Fruit fly (Drosophila melanogaster) Kc167 (cell line): Measurements from ENCODE around the gene mTerf3.

ENCODE experiments used
- Myc ChIP-seq: fragments of >200 bp; optimal IDR thresholded peaks from 2 replicates; lab custom pipeline; 2017; ENCODE audit warnings: missing external identifiers
- Sin3A ChIP-seq: fragments of >200 bp; optimal IDR thresholded peaks from 2 replicates; lab custom pipeline; 2018; ENCODE audit warnings: missing external identifiers
- h ChIP-seq: fragments of >200 bp; optimal IDR thresholded peaks from 3 replicates; lab custom pipeline; 2018; ENCODE audit warnings: missing external identifiers
- insv ChIP-seq: fragments of >200 bp; optimal IDR thresholded peaks from 3 replicates; lab custom pipeline; 2018; ENCODE audit warnings: missing external identifiers
- psq ChIP-seq: fragments of >200 bp; optimal IDR thresholded peaks from 2 replicates; lab custom pipeline; 2017; ENCODE audit warnings: missing external identifiers
- ttk ChIP-seq: sonication (Bioruptor generic); optimal IDR thresholded peaks from 2 replicates; lab custom pipeline; 2017; ENCODE audit warnings: missing external identifiers

Gene mTerf3

DNA sequence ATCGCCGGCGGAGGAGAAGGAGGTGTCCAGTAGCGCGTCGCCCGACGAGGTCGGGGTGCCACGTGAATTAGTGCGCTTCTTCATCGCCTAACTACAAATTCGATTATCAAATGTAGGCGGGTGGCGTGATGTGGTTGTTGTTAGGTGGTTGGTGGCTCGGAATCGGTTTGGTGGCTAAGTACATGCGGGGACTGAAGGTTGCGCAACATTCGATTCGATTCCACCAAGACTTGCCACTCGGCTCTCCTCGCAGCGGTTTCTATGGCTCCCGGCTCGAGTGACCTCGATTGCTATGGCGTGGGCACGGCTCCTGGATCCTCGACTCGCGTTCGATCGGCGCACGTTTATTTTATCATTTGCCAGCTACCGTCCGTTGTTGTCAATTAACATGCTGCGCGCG, 5.2 kb upstream of the mTerf3 start:
- TF ChIP-seq h = no peak
- TF ChIP-seq insv (lab: Kevin White, UChicago) = no peak
- TF ChIP-seq psq (lab: Kevin White, UChicago) = no peak
- no peak for TF ChIP-seq ttk (lab: Kevin White, UChicago)
- no peak for TF ChIP-seq Myc (lab: Kevin White, UChicago)
- no peak for TF ChIP-seq Sin3A (lab: Kevin White, UChicago)

DNA sequence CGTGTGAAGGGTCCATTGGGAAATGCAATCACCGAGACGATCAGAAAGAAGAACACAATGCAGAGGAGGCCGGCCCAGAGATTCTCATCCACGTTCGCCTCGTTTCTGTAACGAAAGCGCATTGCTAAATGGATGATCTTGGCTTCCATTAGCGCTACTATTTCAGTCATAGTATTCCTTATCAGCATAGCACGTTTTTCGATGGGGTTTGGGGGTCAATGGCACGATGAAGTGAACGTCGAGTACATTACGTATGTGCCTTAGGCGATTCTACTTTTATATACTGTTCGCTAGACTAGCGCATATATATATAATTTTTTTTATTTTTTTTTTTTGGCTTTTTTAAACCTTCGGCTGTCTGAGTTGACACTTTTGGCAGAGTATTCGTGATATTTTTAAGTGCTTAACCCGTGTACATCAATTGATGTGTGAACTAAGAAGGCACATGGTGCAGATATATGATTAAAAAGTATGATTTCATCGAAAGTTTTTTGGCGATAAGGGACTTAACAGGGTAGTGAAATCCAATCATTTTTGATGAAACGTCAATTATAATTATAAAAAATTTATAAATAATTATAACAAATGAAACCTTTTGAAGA, 3.9 kb upstream of the mTerf3 start:
- TF ChIP-seq insv (lab: Kevin White, UChicago) (no peak), psq (lab: Kevin White, UChicago) (no peak), h (no peak), Myc (lab: Kevin White, UChicago) (no peak), ttk (lab: Kevin White, UChicago) (no peak), Sin3A (lab: Kevin White, UChicago) (no peak)

DNA sequence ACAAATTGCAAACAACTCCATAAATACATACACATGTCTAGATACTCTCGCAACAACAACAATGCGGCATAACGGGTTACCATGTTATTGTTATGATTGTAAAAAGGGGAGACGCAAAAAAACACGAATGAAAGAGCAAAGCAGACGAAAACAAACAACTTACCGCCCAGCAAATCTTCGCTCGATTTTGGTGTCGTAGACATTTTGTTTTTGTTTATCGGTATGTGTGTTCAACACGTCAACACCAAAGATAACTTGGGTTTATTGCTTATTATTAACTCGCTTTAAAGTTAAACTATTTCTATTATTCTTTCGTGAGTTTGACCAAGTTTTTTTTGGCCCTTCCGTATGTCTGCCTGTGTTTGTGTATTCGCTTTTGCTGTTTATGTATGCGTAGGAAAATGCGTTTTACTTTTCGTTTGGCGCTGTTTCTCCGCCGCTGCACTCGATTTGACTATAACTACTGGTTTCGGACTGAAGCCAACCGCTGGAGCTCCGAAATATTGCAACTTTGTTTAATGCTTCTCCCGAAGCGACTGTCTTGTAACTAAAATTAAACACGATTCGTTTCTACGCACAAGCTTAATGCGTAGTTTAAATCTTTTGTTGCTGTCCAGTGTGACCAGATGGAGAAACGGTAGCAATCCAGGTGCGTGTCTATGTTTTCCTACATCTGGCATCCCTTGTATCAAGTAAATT, 1.6 kb downstream of the mTerf3 start, which contains the start of gene BNIP3:
Gene BNIP3, minus strand, starts transcription at position 589 of the 699 bp plus-strand sequence.
- TF ChIP-seq psq (lab: Kevin White, UChicago) = no peak
- no peak for TF ChIP-seq ttk (lab: Kevin White, UChicago)
- no peak for TF ChIP-seq Myc (lab: Kevin White, UChicago)
- no peak for TF ChIP-seq h
- no peak for TF ChIP-seq Sin3A (lab: Kevin White, UChicago)
- no peak for TF ChIP-seq insv (lab: Kevin White, UChicago)

DNA sequence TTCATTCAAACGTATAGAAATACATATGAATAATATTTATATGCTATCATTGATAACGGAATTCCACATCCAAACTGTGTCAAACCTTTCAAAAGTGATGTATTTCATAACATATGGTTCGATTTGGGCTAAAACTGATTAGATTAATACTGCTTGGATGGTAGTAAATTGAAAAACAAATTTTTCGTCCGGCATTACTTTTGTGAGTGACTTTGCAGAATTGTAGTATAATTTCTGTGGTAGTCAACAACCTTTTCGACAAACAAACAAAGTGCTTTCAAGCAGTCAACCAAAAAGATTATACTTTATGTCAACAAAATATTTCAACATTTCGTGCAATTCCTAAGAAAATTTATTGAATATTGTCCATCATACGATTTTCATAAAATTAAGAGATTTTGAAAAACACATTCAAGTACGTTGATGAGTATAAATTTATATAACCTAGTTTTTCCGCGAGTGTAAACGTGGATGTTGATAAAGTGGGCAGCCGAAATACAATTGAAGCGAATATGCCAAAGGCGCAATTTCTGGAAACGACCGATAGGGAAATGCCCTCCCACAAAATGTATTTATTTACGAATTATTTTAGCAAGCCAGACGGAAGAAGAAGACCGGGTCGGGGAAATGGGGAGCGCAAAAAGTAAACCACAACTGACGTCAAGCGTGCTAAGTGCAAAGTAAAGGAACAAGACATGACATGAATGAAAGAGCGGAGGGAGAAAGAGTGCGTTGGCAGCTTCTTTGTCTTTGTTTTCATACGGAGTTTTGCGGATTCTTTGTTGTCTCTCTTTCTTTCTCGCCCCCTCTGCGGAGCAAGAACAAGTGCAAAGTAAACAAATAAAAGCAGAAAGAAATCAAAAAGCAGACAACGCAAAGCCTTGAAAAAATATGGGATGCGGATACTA, 2.4 kb downstream of the mTerf3 start:
- TF ChIP-seq psq (lab: Kevin White, UChicago) = peak; percentile 63
- TF ChIP-seq Sin3A (lab: Kevin White, UChicago) = no peak

DNA sequence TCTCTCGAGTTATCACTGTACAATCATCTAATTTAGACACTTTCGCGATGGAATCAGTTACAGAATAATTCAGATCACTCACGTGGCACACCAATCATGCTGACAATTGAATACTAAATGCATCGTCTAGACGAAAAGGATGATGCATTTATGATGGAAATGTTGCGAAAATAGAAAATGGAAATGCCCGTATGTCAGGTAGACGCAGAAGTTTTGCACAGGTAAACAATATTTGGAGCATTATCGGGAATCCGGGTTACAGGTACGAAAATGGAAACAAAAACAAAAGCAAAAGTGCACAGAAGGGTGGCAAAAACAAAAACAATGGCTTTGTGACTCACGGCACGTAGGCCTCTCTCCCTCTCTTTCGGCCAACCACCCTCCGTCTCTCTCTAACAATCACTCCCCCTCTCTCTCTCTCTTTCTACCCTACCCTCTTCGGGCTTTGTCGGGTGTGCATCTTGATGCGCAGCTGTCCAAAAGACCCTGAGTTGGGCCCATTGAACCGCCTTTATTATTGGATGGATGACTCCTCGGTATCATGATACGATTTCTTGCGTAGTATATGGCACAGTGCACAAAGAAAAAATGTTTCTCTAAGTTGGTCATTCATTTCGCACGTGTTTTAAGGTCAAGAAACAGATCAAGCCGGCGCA, 3.3 kb downstream of the mTerf3 start:
- TF ChIP-seq h (no peak), Myc (lab: Kevin White, UChicago) (no peak), psq (lab: Kevin White, UChicago) (no peak), Sin3A (lab: Kevin White, UChicago) (no peak), ttk (lab: Kevin White, UChicago) (no peak), insv (lab: Kevin White, UChicago) (no peak)

DNA sequence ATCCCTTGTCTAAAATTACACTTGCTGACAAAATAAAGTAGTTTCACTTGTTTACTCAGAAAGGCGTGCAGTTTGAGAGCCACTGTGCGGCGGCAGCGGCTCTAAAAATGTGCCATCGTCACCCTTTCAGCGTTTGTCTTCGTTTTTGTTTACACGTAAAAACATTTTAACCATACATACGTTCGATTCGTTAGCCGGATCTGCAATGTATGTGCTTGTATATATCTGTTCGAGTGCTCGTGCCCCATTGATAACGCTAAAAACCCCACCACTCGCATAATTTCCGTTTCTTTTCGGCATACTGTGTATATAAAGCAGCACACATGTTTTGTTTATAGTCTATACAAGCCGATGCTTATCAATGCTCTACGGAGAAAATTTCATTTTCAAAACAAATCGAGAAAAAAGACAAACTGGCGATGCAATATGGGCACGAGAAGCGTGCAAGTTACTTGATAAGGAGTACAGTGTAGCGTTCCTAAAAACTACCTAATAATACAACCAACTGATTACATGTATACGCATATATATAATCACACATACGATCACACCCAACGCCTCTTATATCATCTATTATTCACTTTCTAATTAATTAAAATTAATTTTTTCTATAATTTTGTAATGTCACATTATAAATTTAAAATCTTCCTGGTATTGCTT, 3.9 kb downstream of the mTerf3 start:
- no peak for TF ChIP-seq Myc (lab: Kevin White, UChicago)
- no peak for TF ChIP-seq h
- TF ChIP-seq Sin3A (lab: Kevin White, UChicago) = no peak
- no peak for TF ChIP-seq ttk (lab: Kevin White, UChicago)
- no peak for TF ChIP-seq insv (lab: Kevin White, UChicago)
- no peak for TF ChIP-seq psq (lab: Kevin White, UChicago)

DNA sequence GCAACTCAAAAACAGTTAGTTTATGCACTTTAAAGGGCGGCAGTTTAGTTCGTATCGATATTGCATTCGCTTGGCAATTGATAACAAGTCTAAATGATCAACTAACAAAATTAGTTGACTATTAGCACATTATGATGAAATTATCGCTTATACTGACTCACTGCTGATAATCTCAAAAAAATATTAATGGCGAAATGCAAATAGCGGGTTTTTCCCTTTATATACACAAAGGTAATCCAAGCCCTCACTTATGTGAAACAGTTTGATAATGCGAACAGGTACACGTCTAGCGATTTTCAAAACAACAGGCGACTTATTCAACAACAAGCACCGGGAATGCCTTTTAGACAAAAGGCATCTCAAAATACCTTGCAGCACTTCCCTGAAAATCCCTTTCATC, 6.5 kb downstream of the mTerf3 start:
- TF ChIP-seq h (no peak), psq (lab: Kevin White, UChicago) (no peak), Sin3A (lab: Kevin White, UChicago) (no peak), insv (lab: Kevin White, UChicago) (no peak), Myc (lab: Kevin White, UChicago) (no peak), ttk (lab: Kevin White, UChicago) (no peak)

DNA sequence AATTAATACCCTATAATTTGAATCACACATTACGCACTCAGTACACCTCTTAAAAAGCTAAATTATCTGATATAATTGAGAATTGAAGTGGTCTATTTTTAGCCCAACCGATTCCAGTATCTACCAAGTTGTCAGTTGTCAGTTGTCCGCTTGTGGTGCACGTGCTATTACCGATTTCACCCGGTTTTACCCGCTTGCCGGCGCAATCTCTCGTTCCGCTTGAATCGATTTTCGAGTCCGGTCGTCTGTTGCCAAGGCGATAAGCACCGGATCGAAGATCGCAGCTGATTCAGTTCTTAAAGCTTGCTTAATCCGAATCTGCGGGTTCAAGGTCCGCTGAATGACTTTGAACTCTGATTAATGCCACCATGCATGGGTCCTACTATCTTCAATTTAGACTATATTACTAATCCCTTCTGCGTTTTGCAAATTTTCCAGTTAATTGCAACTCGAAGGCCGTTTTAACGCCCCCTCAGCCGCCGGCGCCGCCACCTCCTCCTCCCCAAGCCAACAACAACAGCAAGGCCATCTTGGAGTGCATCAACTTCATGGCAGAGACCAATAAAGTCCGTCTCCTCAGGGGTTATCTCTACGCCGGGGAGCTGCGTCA, 9.0 kb downstream of the mTerf3 start:
- TF ChIP-seq Myc (lab: Kevin White, UChicago) (no peak), Sin3A (lab: Kevin White, UChicago) (no peak), psq (lab: Kevin White, UChicago) (no peak), ttk (lab: Kevin White, UChicago) (no peak), h (no peak), insv (lab: Kevin White, UChicago) (no peak)

DNA sequence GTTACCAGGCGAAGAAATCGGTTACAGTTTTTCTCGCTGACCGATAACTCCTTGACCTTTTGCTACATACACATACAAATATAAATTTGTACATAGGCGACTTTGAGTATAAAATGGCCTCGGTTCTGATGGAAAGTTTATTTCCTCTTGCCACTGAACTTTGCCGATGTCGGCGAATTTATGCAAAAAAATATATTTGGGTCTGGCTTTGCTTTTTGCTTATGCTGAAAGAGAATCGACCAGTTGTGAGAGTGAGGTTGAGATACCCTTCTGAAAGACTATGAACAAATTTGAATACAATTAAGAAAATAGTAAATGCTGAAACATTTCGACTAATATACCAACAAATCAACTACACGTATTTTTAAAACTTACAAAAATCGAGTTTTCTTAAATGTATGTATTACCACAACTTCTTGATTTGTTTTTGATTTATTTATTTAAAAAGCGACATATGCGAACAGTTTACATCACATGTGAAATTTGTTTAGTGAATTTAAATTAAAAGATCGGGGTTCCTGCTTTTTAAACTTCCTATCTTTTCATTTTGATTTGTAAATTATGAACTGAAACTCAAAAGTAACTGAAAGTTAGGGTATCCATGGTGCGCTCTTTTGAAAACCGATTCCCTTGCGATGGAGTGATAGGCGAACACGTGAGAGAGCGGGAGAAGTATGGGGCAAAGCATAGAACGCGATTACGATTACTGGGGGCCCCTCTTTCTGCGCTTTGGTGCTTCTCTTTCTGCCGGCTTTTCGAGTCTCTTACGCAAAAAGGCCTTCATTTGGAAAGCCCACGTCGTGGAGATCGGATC, 11.2 kb downstream of the mTerf3 start:
- TF ChIP-seq Myc (lab: Kevin White, UChicago) (no peak), psq (lab: Kevin White, UChicago) (no peak), h (no peak)

DNA sequence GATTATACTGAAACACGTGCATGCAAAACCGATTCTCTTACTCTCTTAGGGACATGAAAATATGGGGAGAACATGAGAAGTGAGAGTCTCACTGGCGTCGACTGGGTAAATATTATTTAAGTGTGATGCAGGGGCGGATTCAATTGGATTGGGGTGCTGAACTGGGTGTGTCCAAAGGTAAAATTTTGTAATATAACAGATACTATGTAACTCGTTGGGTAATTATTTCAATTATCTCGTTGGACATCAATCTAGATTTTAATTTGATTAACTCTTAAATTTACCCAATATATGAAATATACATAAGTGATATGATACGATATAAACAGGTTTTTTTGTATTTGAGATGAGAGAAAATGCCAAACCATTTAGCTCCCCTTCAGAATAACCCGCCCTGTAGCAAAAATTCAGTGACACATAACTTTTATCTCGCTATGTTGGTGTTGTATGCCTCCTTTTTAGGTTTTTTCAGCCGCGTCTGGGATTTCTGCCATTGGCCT, 12.4 kb downstream of the mTerf3 start:
- TF ChIP-seq psq (lab: Kevin White, UChicago) = no peak
- TF ChIP-seq Myc (lab: Kevin White, UChicago) = no peak
- no peak for TF ChIP-seq ttk (lab: Kevin White, UChicago)
- TF ChIP-seq insv (lab: Kevin White, UChicago) = no peak
- TF ChIP-seq Sin3A (lab: Kevin White, UChicago) = no peak
- no peak for TF ChIP-seq h
